Fruit fly (Drosophila melanogaster): ENCODE measurements around the gene RpL40.

Gene RpL40

DNA sequence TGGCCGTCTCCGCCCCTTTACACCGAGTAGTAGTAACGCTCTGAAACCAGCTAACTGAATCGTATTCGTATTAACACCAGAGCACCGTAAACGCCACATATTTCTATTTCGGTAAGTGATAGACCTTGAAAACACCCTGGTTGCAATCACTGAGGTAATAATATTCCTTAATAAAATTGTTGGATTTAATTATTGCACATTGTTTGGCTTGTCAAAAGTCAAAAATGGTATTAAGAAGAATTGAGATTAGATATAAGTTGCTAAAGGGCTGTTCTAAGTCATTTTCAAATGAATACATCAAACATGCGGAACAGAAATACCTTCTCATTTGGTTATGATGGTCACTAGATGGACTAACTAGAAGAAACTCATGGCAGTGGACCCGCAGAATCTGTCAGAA, 8.7 kb upstream of the RpL40 start (continued):
- no peak for TF ChIP-seq CG4617 (GFP tag; optimal IDR thresholded peaks at IDR 0.05; ENCODE audit: borderline replicate concordance)
- TF ChIP-seq CG8924 (tag; optimal IDR thresholded peaks at IDR 0.05), result peak; percentile 38
- TF ChIP-seq CG10979 (tag; optimal IDR thresholded peaks at IDR 0.05), result peak; percentile 48
- TF ChIP-seq Jarid2 (GFP tag; optimal IDR thresholded peaks at IDR 0.05), result no peak
- peak; percentile 26; the same call in 1 of the 2 replicates for TF ChIP-seq CG32532 (GFP tag; IDR thresholded peaks at IDR 0.05)
- peak; percentile 1 for TF ChIP-seq pho (GFP tag; optimal IDR thresholded peaks at IDR 0.05)
- peak; percentile 44 for TF ChIP-seq gsb-n (tag; optimal IDR thresholded peaks at IDR 0.05)
- peak; percentile 20 for TF ChIP-seq jumu (GFP tag; optimal IDR thresholded peaks at IDR 0.05)
- TF ChIP-seq CG11247 (GFP tag; IDR thresholded peaks at IDR 0.05), result peak; percentile 34; the same call in 1 of the 2 replicates
- peak; percentile 18 for TF ChIP-seq CG13775 (GFP tag; optimal IDR thresholded peaks at IDR 0.05)
- TF ChIP-seq Xrp1 (GFP tag; IDR thresholded peaks at IDR 0.05), result peak; percentile 17; the same call in 1 of the 2 replicates
- no peak for TF ChIP-seq danr (GFP tag; IDR thresholded peaks at IDR 0.05)
- no peak for TF ChIP-seq exex (tag; optimal IDR thresholded peaks at IDR 0.05)
- peak in 1 of 2 experiments; percentile 22 for TF ChIP-seq chif (GFP tag; optimal IDR thresholded peaks at IDR 0.05)
- TF ChIP-seq Hmr (GFP tag; optimal IDR thresholded peaks at IDR 0.05), result peak; percentile 5
- TF ChIP-seq lmd (GFP tag; IDR thresholded peaks at IDR 0.05), result peak; percentile 45
- TF ChIP-seq dysf (GFP tag; IDR thresholded peaks at IDR 0.05), result peak; percentile 37; the same call in 1 of the 3 replicates
- peak; percentile 10 for TF ChIP-seq zfh2 (GFP tag; optimal IDR thresholded peaks at IDR 0.05)
- peak; percentile 2 for TF ChIP-seq bcd (GFP tag; optimal IDR thresholded peaks at IDR 0.05)
- peak; percentile 9 for TF ChIP-seq Chrac-16 (GFP tag; optimal IDR thresholded peaks at IDR 0.05)
- TF ChIP-seq CG6683 (GFP tag; optimal IDR thresholded peaks at IDR 0.05), result no peak
- TF ChIP-seq fd96Cb (tag; optimal IDR thresholded peaks at IDR 0.05), result peak; percentile 12
- TF ChIP-seq CG17612 (GFP tag; IDR thresholded peaks at IDR 0.05), result no peak
- TF ChIP-seq sens (GFP tag), result peak; percentile 60
- no peak for TF ChIP-seq rib (GFP tag; IDR thresholded peaks at IDR 0.05)
- TF ChIP-seq row (GFP tag; IDR thresholded peaks at IDR 0.05), result peak; percentile 57; the same call in 2 of the 3 replicates
- TF ChIP-seq CG12391 (tag; optimal IDR thresholded peaks at IDR 0.05), result peak; percentile 42
- TF ChIP-seq Blimp-1 (GFP tag; optimal IDR thresholded peaks at IDR 0.05), result peak; percentile 31
- no peak for TF ChIP-seq ewg (GFP tag; optimal IDR thresholded peaks at IDR 0.05)
- peak; percentile 2 for TF ChIP-seq Side (GFP tag; optimal IDR thresholded peaks at IDR 0.05)
- 0 out of 2 replicates have a peak, but pooled peaks have one; percentile 24 for TF ChIP-seq CG4730 (GFP tag; IDR thresholded peaks at IDR 0.05)
- TF ChIP-seq al (GFP tag; IDR thresholded peaks at IDR 0.05), result 0 out of 2 replicates have a peak, but pooled peaks have one; percentile 47
- no peak for TF ChIP-seq Optix (GFP tag; IDR thresholded peaks at IDR 0.05)
- TF ChIP-seq dmrt11E (tag; optimal IDR thresholded peaks at IDR 0.05), result peak; percentile 34
- peak; percentile 32 for TF ChIP-seq CG17829 (tag; optimal IDR thresholded peaks at IDR 0.05)
- TF ChIP-seq CG11560 (tag; IDR thresholded peaks at IDR 0.05), result no peak
- no peak for TF ChIP-seq CG8359 (GFP tag; optimal IDR thresholded peaks at IDR 0.05; ENCODE audit: borderline replicate concordance)
- TF ChIP-seq emc (GFP tag; optimal IDR thresholded peaks at IDR 0.05), result no peak
- no peak for TF ChIP-seq CG4424 (GFP tag; optimal IDR thresholded peaks at IDR 0.05)
- TF ChIP-seq prd (optimal IDR thresholded peaks at IDR 0.05), result no peak
- TF ChIP-seq prd (GFP tag; IDR thresholded peaks at IDR 0.05), result peak; percentile 33; the same call in 1 of the 3 replicates
- no peak for TF ChIP-seq H15 (GFP tag; IDR thresholded peaks at IDR 0.05)
- peak; percentile 12 for TF ChIP-seq CG9437 (GFP tag; optimal IDR thresholded peaks at IDR 0.05)
- TF ChIP-seq Mrtf (GFP tag; IDR thresholded peaks at IDR 0.05), result no peak
- no peak for TF ChIP-seq Hmx (GFP tag; optimal IDR thresholded peaks at IDR 0.05)
- TF ChIP-seq CG2116 (GFP tag; optimal IDR thresholded peaks at IDR 0.05), result no peak
- TF ChIP-seq CG4282 (GFP tag; optimal IDR thresholded peaks at IDR 0.05), result no peak
- peak; percentile 26; the same call in 1 of the 2 replicates for TF ChIP-seq NFAT (GFP tag; IDR thresholded peaks at IDR 0.05)
- TF ChIP-seq CG13287 (GFP tag; IDR thresholded peaks at IDR 0.05; ENCODE audit: partially characterized antibody), result no peak
- TF ChIP-seq sug (tag; optimal IDR thresholded peaks at IDR 0.05), result no peak

All from whole organism, embryonic.